Worm (Caenorhabditis elegans) whole organism, late embryonic: ENCODE measurements around the gene Y75B8A.18.

Experiments used
- ama-1 ChIP-seq: fragments of 150-350 bp; optimal IDR thresholded peaks from 2 replicates; lab custom pipeline; 2014
- ceh-30 ChIP-seq: fragments of 150-350 bp; optimal IDR thresholded peaks from 2 replicates; lab custom pipeline; 2014; ENCODE audit warnings: missing biosample characterization, missing genetic modification characterization
- ceh-31 ChIP-seq: sonication (generic microtip); optimal IDR thresholded peaks from 2 replicates; lab custom pipeline; 2016; ENCODE audit warnings: missing genetic modification characterization, missing compliant biosample characterization
- ceh-34 ChIP-seq: sonication (generic microtip); optimal IDR thresholded peaks from 2 replicates; lab custom pipeline; 2016; ENCODE audit warnings: mild to moderate bottlenecking, missing genetic modification characterization, missing compliant biosample characterization
- ceh-48 ChIP-seq: sonication (generic microtip); optimal IDR thresholded peaks from 2 replicates; lab custom pipeline; 2016; ENCODE audit warnings: missing genetic modification characterization, inconsistent platforms, missing compliant biosample characterization
- dmd-4 ChIP-seq: sonication (generic microtip); optimal IDR thresholded peaks from 2 replicates; lab custom pipeline; 2016; ENCODE audit warnings: borderline replicate concordance, missing genetic modification characterization, missing compliant biosample characterization
- dve-1 ChIP-seq: sonication (generic microtip); optimal IDR thresholded peaks from 2 replicates; lab custom pipeline; 2017; ENCODE audit warnings: antibody characterized with exemption, mild to moderate bottlenecking, missing genetic modification characterization, missing compliant biosample characterization
- fkh-10 ChIP-seq: fragments of 150-350 bp; optimal IDR thresholded peaks from 2 replicates; lab custom pipeline; 2014; ENCODE audit warnings: missing biosample characterization, missing genetic modification reagents, missing genetic modification characterization
- lin-11 ChIP-seq: fragments of 200-800 bp; sonication (Bioruptor generic); optimal IDR thresholded peaks from 2 replicates; lab custom pipeline; 2018; ENCODE audit warnings: mild to moderate bottlenecking, missing genetic modification characterization, missing compliant biosample characterization
- nhr-11 ChIP-seq: fragments of 150-350 bp; optimal IDR thresholded peaks from 2 replicates; lab custom pipeline; 2014; ENCODE audit warnings: missing biosample characterization, missing genetic modification characterization
- pax-1 ChIP-seq: fragments of 150-350 bp; optimal IDR thresholded peaks from 2 replicates; lab custom pipeline; 2014; ENCODE audit warnings: missing biosample characterization, missing genetic modification characterization
- syd-9 ChIP-seq: sonication (generic microtip); optimal IDR thresholded peaks from 2 replicates; lab custom pipeline; 2016; ENCODE audit warnings: mild to moderate bottlenecking, missing genetic modification characterization, moderate library complexity, missing compliant biosample characterization
- tbx-2 ChIP-seq: sonication (generic microtip); optimal IDR thresholded peaks from 2 replicates; lab custom pipeline; 2016; ENCODE audit warnings: missing genetic modification characterization, missing compliant biosample characterization
- zip-5 ChIP-seq: sonication (generic microtip); optimal IDR thresholded peaks from 2 replicates; lab custom pipeline; 2016; ENCODE audit warnings: missing genetic modification characterization, missing compliant biosample characterization

DNA sequence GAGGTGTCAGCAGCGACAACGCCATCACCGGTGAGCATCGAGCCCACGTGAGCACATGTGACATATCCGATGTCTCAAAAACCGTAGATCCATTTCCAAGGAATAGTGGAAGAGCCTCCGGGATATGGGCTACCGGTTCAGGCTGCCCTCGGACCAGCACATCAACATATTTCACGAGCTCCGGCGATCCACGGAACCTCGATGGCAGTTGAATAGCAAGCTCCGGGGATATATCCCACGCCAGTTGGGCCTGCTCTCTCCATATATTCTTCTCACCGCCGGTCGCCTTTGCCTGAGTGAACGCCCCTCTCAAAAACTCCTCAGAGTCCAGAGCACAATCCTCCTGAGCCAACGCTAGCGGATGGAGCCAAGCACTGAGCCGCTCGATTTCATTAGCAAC lies 33.8 kb upstream of the Y75B8A.18 start:
- no peak for TF ChIP-seq tbx-2 (tag; lab: Kevin White, UChicago)
- TF ChIP-seq dve-1, result no peak
- no peak for TF ChIP-seq lin-11 (tag; lab: Kevin White, UChicago)
- TF ChIP-seq dmd-4 (tag; lab: Kevin White, UChicago), result no peak
- no peak for TF ChIP-seq fkh-10 (GFP tag; lab: Kevin White, UChicago)
- TF ChIP-seq zip-5 (tag; lab: Kevin White, UChicago), result no peak
- TF ChIP-seq nhr-11 (tag; lab: Kevin White, UChicago), result no peak
- TF ChIP-seq ceh-34 (tag; lab: Kevin White, UChicago), result no peak
- no peak for TF ChIP-seq syd-9
- TF ChIP-seq ceh-48 (tag; lab: Kevin White, UChicago), result no peak
- no peak for TF ChIP-seq ceh-31 (tag; lab: Kevin White, UChicago)
- TF ChIP-seq ama-1 (lab: Kevin White, UChicago), result no peak
- TF ChIP-seq pax-1 (tag; lab: Kevin White, UChicago), result no peak
- TF ChIP-seq ceh-30 (tag; lab: Kevin White, UChicago), result no peak
